Worm (Caenorhabditis elegans) whole organism, L1 larva: ENCODE results near the gene K01F9.2.

Experiments used
- C04F5.9 ChIP-seq: sonication (generic microtip); optimal IDR thresholded peaks from 2 replicates; lab custom pipeline; 2016; ENCODE audit warnings: missing genetic modification characterization, missing compliant biosample characterization
- C16A3.4 ChIP-seq: fragments of 150-350 bp; optimal IDR thresholded peaks from 2 replicates; lab custom pipeline; 2014; ENCODE audit warnings: missing biosample characterization, missing genetic modification characterization
- C34B4.2 ChIP-seq: sonication (generic microtip); optimal IDR thresholded peaks from 2 replicates; lab custom pipeline; 2017; ENCODE audit warnings: mild to moderate bottlenecking, missing genetic modification characterization, missing compliant biosample characterization
- F16B12.6 ChIP-seq: fragments of 150-350 bp; optimal IDR thresholded peaks from 2 replicates; lab custom pipeline; 2014; ENCODE audit warnings: missing biosample characterization, missing genetic modification characterization
- Y116A8C.19 ChIP-seq: sonication (generic microtip); optimal IDR thresholded peaks from 2 replicates; lab custom pipeline; 2016; ENCODE audit warnings: missing compliant biosample characterization, missing genetic modification characterization, borderline replicate concordance
- alr-1 ChIP-seq: fragments of 200-800 bp; sonication (Bioruptor generic); optimal IDR thresholded peaks from 2 replicates; lab custom pipeline; 2018; ENCODE audit warnings: borderline replicate concordance, mild to moderate bottlenecking, missing genetic modification characterization, missing compliant biosample characterization
- aly-2 ChIP-seq: fragments of 150-350 bp; optimal IDR thresholded peaks from 2 replicates; lab custom pipeline; 2014; ENCODE audit warnings: missing biosample characterization, missing genetic modification characterization
- blmp-1 ChIP-seq: fragments of 150-350 bp; optimal IDR thresholded peaks from 2 replicates; lab custom pipeline; 2014; ENCODE audit warnings: missing biosample characterization, missing genetic modification characterization
- ceh-8 ChIP-seq: fragments of 200-800 bp; sonication (Bioruptor generic); optimal IDR thresholded peaks from 2 replicates; lab custom pipeline; 2018; ENCODE audit warnings: mild to moderate bottlenecking, missing genetic modification characterization, moderate library complexity, missing compliant biosample characterization
- ceh-88 ChIP-seq: fragments of 200-800 bp; sonication (Bioruptor generic); IDR thresholded peaks from 2 replicates; pipeline ENCODE4 v1.3.6; 2022; ENCODE audit warnings: missing genetic modification characterization, missing compliant biosample characterization
- ces-1 ChIP-seq: fragments of 150-350 bp; optimal IDR thresholded peaks from 2 replicates; lab custom pipeline; 2014; ENCODE audit warnings: missing biosample characterization, missing genetic modification reagents, missing genetic modification characterization
- dpl-1 ChIP-seq, 3 experiments: fragments of 150-350 bp in 2 of 3; sonication (generic microtip) in 1 of 3; optimal IDR thresholded peaks; 2 replicates each; lab custom pipeline; 2014 to 2017; ENCODE audit warnings: missing biosample characterization in 3 of 3, missing genetic modification characterization in 3 of 3, missing genetic modification reagents in 3 of 3
- efl-1 ChIP-seq, 4 experiments: fragments of 150-350 bp; optimal IDR thresholded peaks in 3 of 4; peaks in 1 of 4; 1 replicate in 1 of 4; 2 replicates in 3 of 4; lab custom pipeline; 2014; ENCODE audit warnings: missing biosample characterization in 2 of 4, missing genetic modification characterization in 2 of 4, missing genetic modification reagents in 2 of 4
- elt-2 ChIP-seq: sonication (generic microtip); optimal IDR thresholded peaks from 2 replicates; lab custom pipeline; 2016; ENCODE audit warnings: missing genetic modification characterization, mild to moderate bottlenecking, inconsistent platforms, missing compliant biosample characterization, missing genetic modification reagents
- elt-3 ChIP-seq, 6 experiments: fragments of 150-350 bp in 1 of 6; sonication (generic microtip); optimal IDR thresholded peaks; 2 replicates each; lab custom pipeline; 2017 to 2018; ENCODE audit warnings: missing biosample characterization in 6 of 6, missing genetic modification characterization in 6 of 6, inconsistent platforms in 1 of 6
- fkh-8 ChIP-seq: sonication (generic microtip); optimal IDR thresholded peaks from 2 replicates; lab custom pipeline; 2016; ENCODE audit warnings: mild to moderate bottlenecking, missing genetic modification characterization, missing compliant biosample characterization
- fos-1 ChIP-seq: fragments of 150-350 bp; optimal IDR thresholded peaks from 2 replicates; lab custom pipeline; 2014; ENCODE audit warnings: missing biosample characterization, missing genetic modification characterization
- grh-1 ChIP-seq: fragments of 200-800 bp; sonication (Bioruptor generic); IDR thresholded peaks from 2 replicates; pipeline ENCODE4 v1.3.6; 2022; ENCODE audit warnings: missing genetic modification reagents, missing genetic modification characterization, missing compliant biosample characterization
- hlh-17 ChIP-seq: fragments of 200-800 bp; sonication (Bioruptor generic); optimal IDR thresholded peaks from 2 replicates; lab custom pipeline; 2018; ENCODE audit warnings: missing genetic modification characterization, mild to moderate bottlenecking, missing compliant biosample characterization, moderate library complexity, borderline replicate concordance
- lin-14 ChIP-seq: fragments of 200-800 bp; sonication (Bioruptor generic); optimal IDR thresholded peaks from 2 replicates; lab custom pipeline; 2018; ENCODE audit warnings: mild to moderate bottlenecking, missing genetic modification characterization, moderate library complexity, missing compliant biosample characterization
- lin-35 ChIP-seq, 2 experiments: fragments of 150-350 bp; optimal IDR thresholded peaks; 2 replicates each; lab custom pipeline; 2014; ENCODE audit warnings: missing biosample characterization in 2 of 2, missing genetic modification characterization in 2 of 2, missing genetic modification reagents in 2 of 2
- lin-39 ChIP-seq: fragments of 150-350 bp; optimal IDR thresholded peaks from 2 replicates; lab custom pipeline; 2014; ENCODE audit warnings: missing biosample characterization, missing genetic modification reagents, missing genetic modification characterization
- lir-3 ChIP-seq: sonication (generic microtip); optimal IDR thresholded peaks from 2 replicates; lab custom pipeline; 2016; ENCODE audit warnings: mild to moderate bottlenecking, missing genetic modification characterization, moderate library complexity, missing compliant biosample characterization; ENCODE audit not compliant: poor library complexity
- lsy-2 ChIP-seq, 2 experiments: fragments of 150-350 bp; optimal IDR thresholded peaks; 2 replicates each; lab custom pipeline; 2014; ENCODE audit warnings: missing biosample characterization in 2 of 2, missing genetic modification characterization in 2 of 2
- mab-9 ChIP-seq: fragments of 200-800 bp; sonication (Bioruptor generic); IDR thresholded peaks from 2 replicates; pipeline ENCODE4 v1.3.6; 2022; ENCODE audit warnings: missing genetic modification reagents, missing genetic modification characterization, missing compliant biosample characterization
- mdl-1 ChIP-seq, 2 experiments: fragments of 150-350 bp; optimal IDR thresholded peaks; 2 replicates each; lab custom pipeline; 2014 to 2017; ENCODE audit warnings: missing biosample characterization in 2 of 2, missing genetic modification characterization in 2 of 2, inconsistent platforms in 1 of 2
- mef-2 ChIP-seq: fragments of 150-350 bp; optimal IDR thresholded peaks from 2 replicates; lab custom pipeline; 2014; ENCODE audit warnings: missing biosample characterization, missing genetic modification characterization
- mep-1 ChIP-seq: fragments of 150-350 bp; optimal IDR thresholded peaks from 2 replicates; lab custom pipeline; 2014; ENCODE audit warnings: missing biosample characterization, missing genetic modification characterization
- nhr-12 ChIP-seq: sonication (generic microtip); optimal IDR thresholded peaks from 2 replicates; lab custom pipeline; 2017; ENCODE audit warnings: missing biosample characterization, missing genetic modification characterization
- nhr-237 ChIP-seq: fragments of 150-350 bp; optimal IDR thresholded peaks from 2 replicates; lab custom pipeline; 2014; ENCODE audit warnings: missing biosample characterization, missing genetic modification characterization
- nhr-28 ChIP-seq: fragments of 150-350 bp; optimal IDR thresholded peaks from 2 replicates; lab custom pipeline; 2014; ENCODE audit warnings: missing biosample characterization, missing genetic modification characterization
- nhr-76 ChIP-seq: sonication (generic microtip); optimal IDR thresholded peaks from 2 replicates; lab custom pipeline; 2017; ENCODE audit warnings: missing biosample characterization, missing genetic modification characterization
- nhr-77 ChIP-seq: fragments of 150-350 bp; optimal IDR thresholded peaks from 2 replicates; lab custom pipeline; 2014; ENCODE audit warnings: missing biosample characterization, missing genetic modification characterization
- pag-3 ChIP-seq: sonication (generic microtip); optimal IDR thresholded peaks from 2 replicates; lab custom pipeline; 2017; ENCODE audit warnings: missing genetic modification characterization, mild to moderate bottlenecking, missing compliant biosample characterization, antibody characterized with exemption, borderline replicate concordance; ENCODE audit not compliant: insufficient read depth
- snu-23 ChIP-seq: sonication (generic microtip); optimal IDR thresholded peaks from 2 replicates; lab custom pipeline; 2016; ENCODE audit warnings: missing genetic modification characterization, missing compliant biosample characterization
- sptf-1 ChIP-seq: fragments of 150-350 bp; optimal IDR thresholded peaks from 2 replicates; lab custom pipeline; 2014; ENCODE audit warnings: missing biosample characterization, missing genetic modification characterization
- swsn-7 ChIP-seq: sonication (generic microtip); optimal IDR thresholded peaks from 2 replicates; lab custom pipeline; 2016; ENCODE audit warnings: missing genetic modification characterization, missing compliant biosample characterization
- tbx-2 ChIP-seq: sonication (generic microtip); optimal IDR thresholded peaks from 2 replicates; lab custom pipeline; 2016; ENCODE audit warnings: missing genetic modification characterization, missing compliant biosample characterization
- tlp-1 ChIP-seq: fragments of 150-350 bp; optimal IDR thresholded peaks from 2 replicates; lab custom pipeline; 2014; ENCODE audit warnings: missing biosample characterization, missing genetic modification characterization
- unc-62 ChIP-seq: fragments of 150-350 bp; optimal IDR thresholded peaks from 2 replicates; lab custom pipeline; 2014; ENCODE audit warnings: missing biosample characterization, missing genetic modification reagents, missing genetic modification characterization
- vab-15 ChIP-seq: sonication (generic microtip); optimal IDR thresholded peaks from 2 replicates; lab custom pipeline; 2017; ENCODE audit warnings: missing genotype, mild to moderate bottlenecking, missing genetic modification characterization, missing compliant biosample characterization
- zag-1 ChIP-seq: fragments of 150-350 bp; optimal IDR thresholded peaks from 2 replicates; lab custom pipeline; 2014; ENCODE audit warnings: missing biosample characterization, missing genetic modification characterization
- zip-4 ChIP-seq: fragments of 200-800 bp; sonication (Bioruptor generic); optimal IDR thresholded peaks from 2 replicates; lab custom pipeline; 2018; ENCODE audit warnings: mild to moderate bottlenecking, missing genetic modification characterization, moderate library complexity, missing compliant biosample characterization
- ztf-11 ChIP-seq, 2 experiments: sonication (generic microtip); optimal IDR thresholded peaks; 2 replicates each; lab custom pipeline; 2016 to 2017; ENCODE audit warnings: missing genetic modification characterization in 2 of 2, missing biosample characterization in 1 of 2, missing compliant biosample characterization in 1 of 2

K01F9.2 gene

ce11 chrIII:8829245-8829644 lies 47.7 kb downstream of the K01F9.2 start, which contains the start of gene F44E2.3:
F44E2.3 (minus strand) TSS chrIII:8829305.
- no peak for TF ChIP-seq nhr-12
- no peak for TF ChIP-seq snu-23 (GFP tag; lab: Kevin White, UChicago)
- no peak for TF ChIP-seq unc-62 (GFP tag; lab: Kevin White, UChicago)
- peak; percentile 28 for TF ChIP-seq blmp-1 (tag; lab: Kevin White, UChicago)
- no peak for TF ChIP-seq swsn-7 (tag; lab: Kevin White, UChicago)
- no peak for TF ChIP-seq pag-3 (tag; lab: Kevin White, UChicago)
- TF ChIP-seq lin-39 (tag; lab: Kevin White, UChicago) = no peak
- no peak for TF ChIP-seq fkh-8 (tag; lab: Kevin White, UChicago)
- no peak for TF ChIP-seq tbx-2 (tag; lab: Kevin White, UChicago)
- TF ChIP-seq nhr-76 (tag; lab: Kevin White, UChicago) = no peak
- no peak for TF ChIP-seq alr-1 (tag; lab: Kevin White, UChicago)
- no peak for TF ChIP-seq C16A3.4 (tag; lab: Kevin White, UChicago)
- TF ChIP-seq Y116A8C.19 (tag; lab: Kevin White, UChicago) = no peak
- TF ChIP-seq F16B12.6 (tag; lab: Kevin White, UChicago) = no peak
- peak in 2 of 3 experiments; percentile 18 to 42 for TF ChIP-seq dpl-1 (GFP tag; optimal IDR thresholded peaks at IDR 0.05; lab: Kevin White, UChicago)
- TF ChIP-seq C04F5.9 = no peak
- TF ChIP-seq mdl-1 (tag; optimal IDR thresholded peaks at IDR 0.05; lab: Kevin White, UChicago) = no peak
- TF ChIP-seq nhr-77 = no peak
- peak; percentile 19 for TF ChIP-seq mep-1 (tag; lab: Kevin White, UChicago)
- no peak for TF ChIP-seq zag-1 (tag; lab: Kevin White, UChicago)
- TF ChIP-seq elt-2 (tag; lab: Kevin White, UChicago) = no peak
- TF ChIP-seq nhr-237 = no peak
- no peak for TF ChIP-seq grh-1
- no peak for TF ChIP-seq lsy-2 (tag; optimal IDR thresholded peaks at IDR 0.05; lab: Kevin White, UChicago)
- TF ChIP-seq nhr-28 (tag; lab: Kevin White, UChicago) = no peak
- TF ChIP-seq C34B4.2 = no peak
- no peak for TF ChIP-seq ceh-88
- TF ChIP-seq mab-9 = no peak
- no peak for TF ChIP-seq elt-3 (tag; optimal IDR thresholded peaks at IDR 0.05; lab: Kevin White, UChicago)
- TF ChIP-seq ztf-11 (tag; optimal IDR thresholded peaks at IDR 0.05; lab: Kevin White, UChicago) = no peak
- peak; percentile 28 for TF ChIP-seq efl-1 (optimal IDR thresholded peaks at IDR 0.05; lab: Kevin White, UChicago)
- peak in 1 of 2 experiments; percentile 28 for TF ChIP-seq efl-1 (GFP tag; optimal IDR thresholded peaks at IDR 0.05 in 1 of 2; lab: Kevin White, UChicago)
- TF ChIP-seq fos-1 (tag; lab: Kevin White, UChicago) = no peak
- TF ChIP-seq ces-1 (GFP tag; lab: Kevin White, UChicago) = no peak
- peak; percentile 10 for TF ChIP-seq lir-3
- no peak for TF ChIP-seq aly-2 (tag; lab: Kevin White, UChicago)
- TF ChIP-seq lin-14 (GFP tag; lab: Kevin White, UChicago) = no peak
- no peak for TF ChIP-seq hlh-17 (GFP tag; lab: Kevin White, UChicago)
- no peak for TF ChIP-seq vab-15 (tag; lab: Kevin White, UChicago)
- no peak for TF ChIP-seq sptf-1
- peak; percentile 22 to 38 for TF ChIP-seq lin-35 (GFP tag; optimal IDR thresholded peaks at IDR 0.05; lab: Kevin White, UChicago)
- TF ChIP-seq mef-2 (tag; lab: Kevin White, UChicago) = no peak
- no peak for TF ChIP-seq ceh-8
- no peak for TF ChIP-seq tlp-1 (tag; lab: Kevin White, UChicago)
- no peak for TF ChIP-seq zip-4 (GFP tag; lab: Kevin White, UChicago)
